Worm (Caenorhabditis elegans) whole organism, L2 larva: ENCODE results near the gene egl-13.

ENCODE experiments used
- Y55F3AM.14 ChIP-seq: fragments of 200-800 bp; sonication (Bioruptor generic); optimal IDR thresholded peaks from 2 replicates; lab custom pipeline; 2018; ENCODE audit warnings: mild to moderate bottlenecking, missing genetic modification characterization, missing compliant biosample characterization
- aly-2 ChIP-seq: fragments of 150-350 bp; optimal IDR thresholded peaks from 2 replicates; lab custom pipeline; 2014; ENCODE audit warnings: missing biosample characterization, missing genetic modification characterization
- ama-1 ChIP-seq: fragments of 150-350 bp; optimal IDR thresholded peaks from 2 replicates; lab custom pipeline; 2018; ENCODE audit warnings: inconsistent platforms
- ceh-82 ChIP-seq: fragments of 150-350 bp; optimal IDR thresholded peaks from 2 replicates; lab custom pipeline; 2014; ENCODE audit warnings: missing biosample characterization, missing genetic modification characterization
- lsy-2 ChIP-seq, 2 experiments: fragments of 150-350 bp in 1 of 2; sonication (generic microtip) in 1 of 2; optimal IDR thresholded peaks; 2 replicates each; lab custom pipeline; 2014 to 2017; ENCODE audit warnings: missing biosample characterization in 2 of 2, missing genetic modification characterization in 2 of 2
- mdl-1 ChIP-seq, 2 experiments: fragments of 150-350 bp in 1 of 2; sonication (generic microtip) in 1 of 2; optimal IDR thresholded peaks; 2 replicates each; lab custom pipeline; 2017; ENCODE audit warnings: missing biosample characterization in 2 of 2, missing genetic modification characterization in 2 of 2
- nhr-10 ChIP-seq: sonication (generic microtip); optimal IDR thresholded peaks from 2 replicates; lab custom pipeline; 2017; ENCODE audit warnings: missing biosample characterization, missing genetic modification characterization
- nhr-11 ChIP-seq: fragments of 150-350 bp; optimal IDR thresholded peaks from 2 replicates; lab custom pipeline; 2014; ENCODE audit warnings: missing biosample characterization, missing genetic modification characterization
- nhr-12 ChIP-seq: fragments of 150-350 bp; optimal IDR thresholded peaks from 2 replicates; lab custom pipeline; 2014; ENCODE audit warnings: missing biosample characterization, missing genetic modification characterization
- skn-1 ChIP-seq: sonication (generic microtip); optimal IDR thresholded peaks from 2 replicates; lab custom pipeline; 2017; ENCODE audit warnings: missing biosample characterization, missing genetic modification characterization
- unc-39 ChIP-seq: fragments of 150-350 bp; optimal IDR thresholded peaks from 2 replicates; lab custom pipeline; 2014; ENCODE audit warnings: missing biosample characterization, missing genetic modification characterization
- ztf-11 ChIP-seq: sonication (generic microtip); optimal IDR thresholded peaks from 2 replicates; lab custom pipeline; 2017; ENCODE audit warnings: missing biosample characterization, missing genetic modification characterization

DNA sequence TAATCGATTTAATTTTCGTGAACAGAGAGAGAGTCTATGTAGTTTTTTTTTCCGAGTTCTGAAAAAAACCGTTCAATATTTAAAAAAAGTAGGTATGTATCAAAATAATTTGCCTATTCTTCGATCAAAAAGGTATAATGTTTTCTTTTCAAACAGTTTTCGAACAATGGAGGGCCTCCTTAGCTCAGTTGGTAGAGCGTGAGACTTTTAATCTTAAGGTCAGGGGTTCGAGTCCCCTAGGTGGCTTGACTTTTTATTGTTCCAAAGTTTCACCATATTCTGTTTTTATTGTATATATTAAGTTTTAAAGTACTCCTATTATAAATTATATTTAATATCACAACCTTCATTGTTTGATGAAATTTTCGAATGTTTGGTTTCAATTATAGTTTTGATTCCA lies 49.8 kb downstream of the egl-13 start:
- no peak for TF ChIP-seq ceh-82
- TF ChIP-seq nhr-12 (tag; lab: Kevin White, UChicago), result no peak
- peak; percentile 12 for TF ChIP-seq Y55F3AM.14 (GFP tag; lab: Kevin White, UChicago)
- TF ChIP-seq lsy-2 (tag; optimal IDR thresholded peaks at IDR 0.05; lab: Kevin White, UChicago), result no peak
- no peak for TF ChIP-seq ama-1 (lab: Kevin White, UChicago)
- no peak for TF ChIP-seq skn-1 (tag; lab: Kevin White, UChicago)
- TF ChIP-seq unc-39, result no peak
- TF ChIP-seq mdl-1 (tag; optimal IDR thresholded peaks at IDR 0.05; lab: Kevin White, UChicago), result no peak
- no peak for TF ChIP-seq nhr-11
- TF ChIP-seq ztf-11 (tag; lab: Kevin White, UChicago), result no peak
- no peak for TF ChIP-seq nhr-10 (tag; lab: Kevin White, UChicago)
- TF ChIP-seq aly-2, result no peak
